Fruit fly (Drosophila melanogaster): ENCODE data around the gene Tbh.

Gene Tbh

DNA sequence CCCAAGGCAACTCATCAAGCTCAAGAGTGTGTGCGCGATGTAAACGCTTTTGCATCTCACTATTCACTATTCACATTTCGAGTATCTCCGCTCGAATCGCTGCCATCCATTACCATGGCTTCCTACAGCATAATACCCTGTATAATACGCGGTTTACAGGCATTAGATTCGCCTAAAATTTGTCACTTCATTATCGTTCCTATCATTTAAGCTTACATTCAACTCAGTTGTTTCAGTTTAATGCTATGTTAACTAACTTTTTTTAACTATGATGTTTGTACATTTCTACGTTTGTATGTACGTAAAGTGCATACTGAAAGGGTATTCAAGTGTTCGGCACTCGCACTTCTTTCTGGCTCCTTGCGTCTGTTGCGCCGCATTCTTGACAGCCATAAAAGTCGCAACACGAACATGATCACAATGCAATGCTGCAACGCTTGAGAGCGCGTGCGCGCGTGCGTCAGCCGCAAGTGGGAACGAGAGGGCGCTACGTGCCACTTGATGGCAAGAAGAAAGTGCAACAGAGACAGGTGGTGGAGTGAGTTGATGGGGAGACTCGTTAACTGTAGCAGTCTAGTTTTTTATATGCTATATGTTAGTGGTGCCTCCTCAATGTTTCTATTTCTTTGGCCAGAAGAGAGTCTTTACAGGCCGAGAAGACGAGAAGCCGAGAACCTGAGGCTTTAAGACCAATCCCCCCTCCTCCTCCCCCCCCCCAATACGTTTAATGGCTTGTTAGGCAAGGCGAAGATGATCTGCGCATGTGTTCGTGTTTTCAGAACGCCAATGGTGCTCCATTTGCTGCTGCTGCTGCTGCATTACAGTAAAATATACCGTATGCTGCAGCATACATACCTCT, 18.3 kb upstream of the Tbh start:
- peak; percentile 1 for TF ChIP-seq CG8159 (tag; optimal IDR thresholded peaks at IDR 0.05)
- TF ChIP-seq Snoo (tag; optimal IDR thresholded peaks at IDR 0.05), result no peak
- peak; percentile 19; the same call in 1 of the 3 replicates for TF ChIP-seq CG4496 (GFP tag; IDR thresholded peaks at IDR 0.05)
- peak; percentile 45 for TF ChIP-seq CG13204 (GFP tag; optimal IDR thresholded peaks at IDR 0.05)
- no peak for TF ChIP-seq CG10348 (GFP tag; IDR thresholded peaks at IDR 0.05)
- no peak for TF ChIP-seq CG14655 (GFP tag; optimal IDR thresholded peaks at IDR 0.05)
- TF ChIP-seq CG32121 (GFP tag; IDR thresholded peaks at IDR 0.05), result no peak
- TF ChIP-seq CG8301 (tag; optimal IDR thresholded peaks at IDR 0.05), result peak; percentile 14
- TF ChIP-seq Pif1A (GFP tag; optimal IDR thresholded peaks at IDR 0.05), result peak; percentile 1

DNA sequence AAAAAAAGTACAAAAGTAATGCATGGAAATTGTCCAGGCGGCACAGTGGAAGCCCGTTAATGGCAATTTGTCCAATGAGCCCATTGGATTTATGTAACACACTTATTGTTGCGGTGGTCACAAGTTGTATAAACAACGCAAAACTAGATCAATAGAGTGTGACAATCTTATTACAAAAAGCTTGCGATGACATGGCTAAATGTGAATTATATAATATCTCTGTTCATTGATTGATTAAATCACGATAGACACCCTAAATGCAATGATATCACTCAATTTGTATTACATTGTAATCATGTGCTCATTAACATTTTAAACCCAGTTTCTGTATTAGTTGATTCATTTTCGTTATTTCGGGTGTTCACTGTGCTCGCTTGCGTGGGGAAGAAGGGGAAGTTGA, 17.5 kb upstream of the Tbh start:
- TF ChIP-seq CG15710 (tag; optimal IDR thresholded peaks at IDR 0.05), result peak; percentile 50
- peak; percentile 16 for TF ChIP-seq Snoo (tag; optimal IDR thresholded peaks at IDR 0.05)
- peak; percentile 30 for TF ChIP-seq CG34367 (tag; optimal IDR thresholded peaks at IDR 0.05)
- peak; percentile 61 for TF ChIP-seq CG8301 (tag; optimal IDR thresholded peaks at IDR 0.05)
- TF ChIP-seq CG17806 (tag; optimal IDR thresholded peaks at IDR 0.05), result peak; percentile 12
- TF ChIP-seq rn (GFP tag; IDR thresholded peaks at IDR 0.05), result no peak
- TF ChIP-seq fd96Ca (GFP tag; IDR thresholded peaks at IDR 0.05), result no peak
- no peak for TF ChIP-seq D1 (tag; optimal IDR thresholded peaks at IDR 0.05)
- peak; percentile 40 for TF ChIP-seq CG8159 (tag; optimal IDR thresholded peaks at IDR 0.05)
- TF ChIP-seq CG32121 (GFP tag; IDR thresholded peaks at IDR 0.05), result 0 out of 2 replicates have a peak, but pooled peaks have one; percentile 22
- peak; percentile 32; the same call in 2 of the 3 replicates for TF ChIP-seq CG4496 (GFP tag; IDR thresholded peaks at IDR 0.05)
- peak; percentile 39 for TF ChIP-seq CG9948 (tag; optimal IDR thresholded peaks at IDR 0.05)
- TF ChIP-seq CG14655 (GFP tag; optimal IDR thresholded peaks at IDR 0.05), result peak; percentile 62
- TF ChIP-seq Pif1B (GFP tag; optimal IDR thresholded peaks at IDR 0.05), result peak; percentile 13
- TF ChIP-seq CG13204 (GFP tag; optimal IDR thresholded peaks at IDR 0.05), result no peak
- TF ChIP-seq Pif1A (GFP tag; optimal IDR thresholded peaks at IDR 0.05), result peak; percentile 51
- TF ChIP-seq Ets98B (GFP tag; IDR thresholded peaks at IDR 0.05), result no peak

dm6 chrX:7979202-7979601, 16.3 kb upstream of the Tbh start:
- TF ChIP-seq Ets98B (GFP tag; IDR thresholded peaks at IDR 0.05) (no peak), D1 (tag; optimal IDR thresholded peaks at IDR 0.05) (no peak), CG12605 (GFP tag; IDR thresholded peaks at IDR 0.05) (no peak), gl (tag; optimal IDR thresholded peaks at IDR 0.05) (no peak), CG8301 (tag; optimal IDR thresholded peaks at IDR 0.05) (peak; percentile 36), fd96Ca (GFP tag; IDR thresholded peaks at IDR 0.05) (no peak), CG14655 (GFP tag; optimal IDR thresholded peaks at IDR 0.05) (peak; percentile 58), CG10348 (GFP tag; IDR thresholded peaks at IDR 0.05) (no peak), rn (GFP tag; IDR thresholded peaks at IDR 0.05) (no peak), Pif1B (GFP tag; optimal IDR thresholded peaks at IDR 0.05) (peak; percentile 2), CG32121 (GFP tag; IDR thresholded peaks at IDR 0.05) (no peak), Snoo (tag; optimal IDR thresholded peaks at IDR 0.05) (no peak), Pif1A (GFP tag; optimal IDR thresholded peaks at IDR 0.05) (peak; percentile 26), CG8159 (tag; optimal IDR thresholded peaks at IDR 0.05) (peak; percentile 60), EcR (GFP tag; optimal IDR thresholded peaks at IDR 0.05) (no peak), CG9948 (tag; optimal IDR thresholded peaks at IDR 0.05) (peak; percentile 46), CG15710 (tag; optimal IDR thresholded peaks at IDR 0.05) (peak; percentile 36), CG17806 (tag; optimal IDR thresholded peaks at IDR 0.05) (peak; percentile 52), CG34367 (tag; optimal IDR thresholded peaks at IDR 0.05) (peak; percentile 43)

DNA sequence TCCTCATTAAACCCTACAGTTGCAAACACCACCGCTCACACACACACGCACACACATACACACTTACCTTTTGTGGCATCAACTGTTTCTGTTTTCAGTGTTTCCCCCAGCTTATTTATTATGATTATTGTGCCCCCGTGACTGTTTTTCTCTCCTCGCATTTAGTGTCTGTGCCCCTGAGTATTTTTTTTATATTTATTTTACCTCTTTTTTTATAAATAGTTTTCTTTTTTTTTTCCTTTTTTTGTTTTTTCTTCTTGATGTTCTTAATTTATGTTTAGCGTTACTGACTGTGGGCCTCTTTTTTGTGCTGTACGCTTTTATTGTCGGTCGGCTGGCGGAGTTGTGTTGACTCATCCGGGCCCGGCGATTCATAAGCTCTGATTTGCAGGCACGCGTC, 14.7 kb upstream of the Tbh start:
- TF ChIP-seq CG32121 (GFP tag; IDR thresholded peaks at IDR 0.05), result 0 out of 2 replicates have a peak, but pooled peaks have one; percentile 35
- no peak for TF ChIP-seq CG14655 (GFP tag; optimal IDR thresholded peaks at IDR 0.05)
- peak; percentile 12 for TF ChIP-seq CG34367 (tag; optimal IDR thresholded peaks at IDR 0.05)
- TF ChIP-seq CG13204 (GFP tag; optimal IDR thresholded peaks at IDR 0.05), result peak; percentile 68
- no peak for TF ChIP-seq CG10348 (GFP tag; IDR thresholded peaks at IDR 0.05)
- peak; percentile 29 for TF ChIP-seq Pif1B (GFP tag; optimal IDR thresholded peaks at IDR 0.05)
- TF ChIP-seq CG8159 (tag; optimal IDR thresholded peaks at IDR 0.05), result peak; percentile 63
- no peak for TF ChIP-seq gl (tag; optimal IDR thresholded peaks at IDR 0.05)
- TF ChIP-seq CG12605 (GFP tag; IDR thresholded peaks at IDR 0.05), result peak; percentile 41; the same call in 1 of the 2 replicates
- TF ChIP-seq CG9948 (tag; optimal IDR thresholded peaks at IDR 0.05), result peak; percentile 33
- TF ChIP-seq Snoo (tag; optimal IDR thresholded peaks at IDR 0.05), result no peak
- TF ChIP-seq D1 (tag; optimal IDR thresholded peaks at IDR 0.05), result no peak
- TF ChIP-seq CG15710 (tag; optimal IDR thresholded peaks at IDR 0.05), result peak; percentile 48
- TF ChIP-seq CG8301 (tag; optimal IDR thresholded peaks at IDR 0.05), result no peak
- no peak for TF ChIP-seq rn (GFP tag; IDR thresholded peaks at IDR 0.05)
- peak; percentile 9 for TF ChIP-seq Pif1A (GFP tag; optimal IDR thresholded peaks at IDR 0.05)
- TF ChIP-seq Ets98B (GFP tag; IDR thresholded peaks at IDR 0.05), result no peak
- no peak for TF ChIP-seq fd96Ca (GFP tag; IDR thresholded peaks at IDR 0.05)
- peak; percentile 40 for TF ChIP-seq CG17806 (tag; optimal IDR thresholded peaks at IDR 0.05)
- TF ChIP-seq CG4496 (GFP tag; IDR thresholded peaks at IDR 0.05), result no peak
- TF ChIP-seq EcR (GFP tag; optimal IDR thresholded peaks at IDR 0.05), result no peak

DNA sequence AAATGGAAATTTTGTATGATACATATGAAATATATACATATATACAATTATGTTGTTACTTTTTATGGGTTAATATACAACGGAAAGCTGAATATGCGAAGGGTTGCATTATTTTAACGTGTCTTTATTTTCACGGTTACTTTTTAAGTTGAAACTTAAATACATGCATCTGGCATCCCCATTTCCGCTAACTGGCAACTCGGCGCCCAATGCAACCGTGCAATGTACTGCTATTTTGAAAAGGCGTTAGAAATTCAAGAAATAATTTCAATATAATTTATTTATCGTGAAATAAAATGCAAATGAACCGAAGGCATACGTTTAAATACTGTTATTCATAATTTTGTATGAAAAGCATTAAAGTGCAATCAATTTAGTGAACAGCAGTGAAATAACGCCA, 8.9 kb upstream of the Tbh start:
- TF ChIP-seq CG13204 (GFP tag; optimal IDR thresholded peaks at IDR 0.05) (no peak), CG32121 (GFP tag; IDR thresholded peaks at IDR 0.05) (no peak), CG34367 (tag; optimal IDR thresholded peaks at IDR 0.05) (no peak), D1 (tag; optimal IDR thresholded peaks at IDR 0.05) (no peak), Pif1B (GFP tag; optimal IDR thresholded peaks at IDR 0.05) (no peak), CG9948 (tag; optimal IDR thresholded peaks at IDR 0.05) (no peak)

Data from whole organism, pupa.